Worm (Caenorhabditis elegans): Measurements from ENCODE around the gene ctl-1.

ce11 chrII:14351352-14351751 is 45.3 kb upstream of the ctl-1 start:
- TF ChIP-seq F37B4.10 (GFP tag; IDR thresholded peaks at IDR 0.05) (no peak), Y53F4B.3 (GFP tag; IDR thresholded peaks at IDR 0.05) (no peak), ztf-25 (GFP tag; IDR thresholded peaks at IDR 0.05) (no peak), sea-2 (GFP tag; IDR thresholded peaks at IDR 0.05) (no peak), nhr-27 (tag; optimal IDR thresholded peaks at IDR 0.05) (no peak), T07F8.4 (tag; optimal IDR thresholded peaks at IDR 0.05) (no peak), B0035.1 (tag; optimal IDR thresholded peaks at IDR 0.05) (no peak), let-526 (GFP tag; IDR thresholded peaks at IDR 0.05) (no peak)
